Fruit fly (Drosophila melanogaster) whole organism, embryonic: ENCODE data around the gene bib.

ENCODE experiments used
- CG10431 ChIP-seq: fragments of 200-800 bp; sonication (Bioruptor generic); optimal IDR thresholded peaks from 3 replicates; lab custom pipeline; 2018; ENCODE audit warnings: missing biosample characterization, mild to moderate bottlenecking, missing genetic modification characterization
- CG11093 ChIP-seq: fragments of 200-800 bp; sonication (Bioruptor generic); IDR thresholded peaks from 3 replicates; pipeline ENCODE4 v1.3.6; 2022; ENCODE audit warnings: missing biosample characterization, missing genetic modification characterization
- CG12769 ChIP-seq: fragments of 200-800 bp; sonication (Bioruptor generic); optimal IDR thresholded peaks from 2 replicates; lab custom pipeline; 2019; ENCODE audit warnings: missing biosample characterization, mild to moderate bottlenecking, missing genetic modification characterization, moderate library complexity
- CG13894 ChIP-seq: fragments of 200-800 bp; sonication (Bioruptor generic); optimal IDR thresholded peaks from 3 replicates; lab custom pipeline; 2018; ENCODE audit warnings: missing biosample characterization, mild to moderate bottlenecking, missing genetic modification characterization, moderate library complexity
- CG14441 ChIP-seq: fragments of 200-800 bp; sonication (Bioruptor generic); IDR thresholded peaks from 2 replicates; pipeline ENCODE4 v1.3.6; 2022; ENCODE audit warnings: missing biosample characterization, missing genetic modification characterization
- CG15011 ChIP-seq: fragments of 200-800 bp; sonication (Bioruptor generic); optimal IDR thresholded peaks from 3 replicates; lab custom pipeline; 2018; ENCODE audit warnings: missing biosample characterization, mild to moderate bottlenecking, missing genetic modification characterization
- CG15269 ChIP-seq: fragments of 200-800 bp; sonication (Bioruptor generic); optimal IDR thresholded peaks from 2 replicates; lab custom pipeline; 2018; ENCODE audit warnings: missing biosample characterization, mild to moderate bottlenecking, missing genetic modification characterization, moderate library complexity
- CG15696 ChIP-seq: fragments of 200-800 bp; sonication (Bioruptor generic); optimal IDR thresholded peaks from 2 replicates; lab custom pipeline; 2019; ENCODE audit warnings: missing biosample characterization, mild to moderate bottlenecking, missing genetic modification characterization, moderate library complexity
- CG2678 ChIP-seq: fragments of 200-800 bp; sonication (Bioruptor generic); optimal IDR thresholded peaks from 3 replicates; lab custom pipeline; 2019; ENCODE audit warnings: missing biosample characterization, mild to moderate bottlenecking, missing genetic modification characterization, moderate library complexity
- CG32772 ChIP-seq: fragments of 200-800 bp; sonication (Bioruptor generic); IDR thresholded peaks from 2 replicates; pipeline ENCODE4 v1.3.6; 2022; ENCODE audit warnings: missing biosample characterization, missing genetic modification characterization
- CG8924 ChIP-seq: fragments of 200-800 bp; optimal IDR thresholded peaks from 3 replicates; lab custom pipeline; 2019; ENCODE audit warnings: missing biosample characterization, mild to moderate bottlenecking, missing genetic modification characterization, moderate library complexity
- D19A ChIP-seq: fragments of 200-800 bp; optimal IDR thresholded peaks from 3 replicates; lab custom pipeline; 2019; ENCODE audit warnings: missing biosample characterization, mild to moderate bottlenecking, missing genetic modification characterization, moderate library complexity
- Dfd ChIP-seq, 2 experiments: fragments of >200 bp; optimal IDR thresholded peaks; 2 replicates each; lab custom pipeline; 2017; ENCODE audit warnings: missing biosample characterization in 2 of 2, missing genetic modification characterization in 2 of 2
- Ets65A ChIP-seq: fragments of 200-800 bp; sonication (Bioruptor generic); peaks from one replicate; lab custom pipeline; 2016; ENCODE audit warnings: missing biosample characterization, missing genetic modification characterization
- HmgZ ChIP-seq: fragments of 200-800 bp; sonication (Bioruptor generic); optimal IDR thresholded peaks from 2 replicates; lab custom pipeline; 2018; ENCODE audit warnings: missing biosample characterization, mild to moderate bottlenecking, missing genetic modification characterization
- Hr78 ChIP-seq, 2 experiments: fragments of 200-800 bp in 1 of 2; fragments of >200 bp in 1 of 2; sonication (Bioruptor generic) in 1 of 2; optimal IDR thresholded peaks; 2 replicates each; lab custom pipeline; 2017 to 2019; ENCODE audit warnings: missing biosample characterization in 2 of 2, missing genetic modification characterization in 2 of 2, mild to moderate bottlenecking in 1 of 2, moderate library complexity in 1 of 2
- Jarid2 ChIP-seq: fragments of 200-800 bp; sonication (Bioruptor generic); optimal IDR thresholded peaks from 3 replicates; lab custom pipeline; 2017; ENCODE audit warnings: mild to moderate bottlenecking, missing biosample characterization, missing genetic modification reagents, missing genetic modification characterization
- Med ChIP-seq: fragments of 200-800 bp; sonication (Bioruptor generic); peaks from one replicate; lab custom pipeline; 2016; ENCODE audit warnings: missing biosample characterization, missing genetic modification characterization, mild to moderate bottlenecking, inconsistent platforms, moderate library complexity
- Poxn ChIP-seq: fragments of 200-800 bp; sonication (Bioruptor generic); IDR thresholded peaks from 2 replicates; pipeline ENCODE4 v1.3.6; 2022; ENCODE audit warnings: missing biosample characterization, missing genetic modification characterization
- Rfx ChIP-seq: fragments of 200-800 bp; sonication (Bioruptor generic); IDR thresholded peaks from 2 replicates; pipeline ENCODE4 v1.3.6; 2022; ENCODE audit warnings: missing biosample characterization, missing genetic modification characterization
- Stat92E ChIP-seq, 3 experiments: fragments of >200 bp in 2 of 3; fragments of 200-800 bp in 1 of 3; sonication (Bioruptor generic) in 1 of 3; optimal IDR thresholded peaks; 2 replicates each; lab custom pipeline; 2017 to 2019; ENCODE audit warnings: missing biosample characterization in 3 of 3, missing genetic modification characterization in 3 of 3, mild to moderate bottlenecking in 1 of 3, moderate library complexity in 1 of 3
- cad ChIP-seq: fragments of >200 bp; optimal IDR thresholded peaks from 2 replicates; lab custom pipeline; 2017; ENCODE audit warnings: missing biosample characterization, missing genetic modification characterization
- cg ChIP-seq: fragments of 200-800 bp; sonication (Bioruptor generic); optimal IDR thresholded peaks from 3 replicates; lab custom pipeline; 2019; ENCODE audit warnings: missing biosample characterization, mild to moderate bottlenecking, missing genetic modification characterization, moderate library complexity
- crc ChIP-seq: fragments of 200-800 bp; sonication (Bioruptor generic); optimal IDR thresholded peaks from 2 replicates; lab custom pipeline; 2016; ENCODE audit warnings: missing biosample characterization, missing genetic modification characterization
- crol ChIP-seq: fragments of 200-800 bp; sonication (Bioruptor generic); IDR thresholded peaks from 2 replicates; pipeline ENCODE4 v1.3.6; 2022; ENCODE audit warnings: missing biosample characterization, missing genetic modification characterization
- cwo ChIP-seq: fragments of 200-800 bp; sonication (Bioruptor generic); optimal IDR thresholded peaks from 3 replicates; lab custom pipeline; 2017; ENCODE audit warnings: missing biosample characterization, missing genetic modification characterization, mild to moderate bottlenecking, moderate library complexity, missing genetic modification reagents
- dati ChIP-seq: fragments of 200-800 bp; sonication (Bioruptor generic); IDR thresholded peaks from 2 replicates; pipeline ENCODE4 v1.3.6; 2022; ENCODE audit warnings: missing biosample characterization, missing genetic modification characterization
- exex ChIP-seq: fragments of 200-800 bp; sonication (Bioruptor generic); optimal IDR thresholded peaks from 4 replicates; lab custom pipeline; 2018; ENCODE audit warnings: missing biosample characterization, mild to moderate bottlenecking, missing genetic modification characterization, moderate library complexity
- grau ChIP-seq: fragments of 200-800 bp; optimal IDR thresholded peaks from 3 replicates; lab custom pipeline; 2019; ENCODE audit warnings: missing biosample characterization, mild to moderate bottlenecking, missing genetic modification characterization, moderate library complexity
- jigr1 ChIP-seq: fragments of 200-800 bp; sonication (Bioruptor generic); IDR thresholded peaks from 3 replicates; pipeline ENCODE4 v1.3.6; 2022; ENCODE audit warnings: missing biosample characterization, missing genetic modification characterization
- klu ChIP-seq: fragments of 200-800 bp; sonication (Bioruptor generic); IDR thresholded peaks from 2 replicates; pipeline ENCODE4 v1.3.6; 2022; ENCODE audit warnings: missing biosample characterization, missing genetic modification characterization
- kni ChIP-seq: fragments of 200-800 bp; sonication (Bioruptor generic); optimal IDR thresholded peaks from 3 replicates; lab custom pipeline; 2017; ENCODE audit warnings: mild to moderate bottlenecking, missing biosample characterization, missing genetic modification reagents, missing genetic modification characterization
- lilli ChIP-seq: fragments of 200-800 bp; sonication (Bioruptor generic); optimal IDR thresholded peaks from 3 replicates; lab custom pipeline; 2016; ENCODE audit warnings: missing biosample characterization, missing genetic modification characterization
- luna ChIP-seq: fragments of 200-800 bp; sonication (Bioruptor generic); optimal IDR thresholded peaks from 2 replicates; lab custom pipeline; 2016; ENCODE audit warnings: missing biosample characterization, missing genetic modification characterization
- nau ChIP-seq: fragments of 200-800 bp; sonication (Bioruptor generic); optimal IDR thresholded peaks from 3 replicates; lab custom pipeline; 2017; ENCODE audit warnings: missing biosample characterization, mild to moderate bottlenecking, missing genetic modification characterization, missing genetic modification reagents
- nom ChIP-seq: fragments of 200-800 bp; sonication (Bioruptor generic); optimal IDR thresholded peaks from 2 replicates; lab custom pipeline; 2017; ENCODE audit warnings: missing biosample characterization, missing genetic modification characterization, mild to moderate bottlenecking, moderate library complexity, missing genetic modification reagents
- oc ChIP-seq: fragments of 200-800 bp; sonication (Bioruptor generic); optimal IDR thresholded peaks from 2 replicates; lab custom pipeline; 2018; ENCODE audit warnings: missing biosample characterization, mild to moderate bottlenecking, missing genetic modification characterization, moderate library complexity
- ranshi ChIP-seq: fragments of 200-800 bp; sonication (Bioruptor generic); IDR thresholded peaks from 2 replicates; pipeline ENCODE4 v1.3.6; 2022; ENCODE audit warnings: missing biosample characterization, missing genetic modification characterization
- sc ChIP-seq, 3 experiments: fragments of >200 bp in 2 of 3; fragments of 200-800 bp in 1 of 3; sonication (Bioruptor generic) in 1 of 3; optimal IDR thresholded peaks; 2 replicates in 2 of 3; 3 replicates in 1 of 3; lab custom pipeline; 2017; ENCODE audit warnings: mild to moderate bottlenecking in 1 of 3, missing biosample characterization in 1 of 3, missing genetic modification characterization in 1 of 3, missing genetic modification reagents in 1 of 3
- slou ChIP-seq: fragments of 200-800 bp; sonication (Bioruptor generic); optimal IDR thresholded peaks from 3 replicates; lab custom pipeline; 2016; ENCODE audit warnings: missing biosample characterization, missing genetic modification characterization
- sob ChIP-seq: fragments of 200-800 bp; sonication (Bioruptor generic); IDR thresholded peaks from 2 replicates; pipeline ENCODE4 v1.3.6; 2022; ENCODE audit warnings: missing biosample characterization, missing genetic modification characterization
- tll ChIP-seq, 2 experiments: fragments of 200-800 bp in 1 of 2; fragments of >200 bp in 1 of 2; sonication (Bioruptor generic) in 1 of 2; optimal IDR thresholded peaks; 2 replicates each; lab custom pipeline; 2017 to 2019; ENCODE audit warnings: missing biosample characterization in 2 of 2, missing genetic modification characterization in 2 of 2, mild to moderate bottlenecking in 1 of 2, moderate library complexity in 1 of 2
- tup ChIP-seq: fragments of 200-800 bp; sonication (Bioruptor generic); optimal IDR thresholded peaks from 2 replicates; lab custom pipeline; 2016; ENCODE audit warnings: missing biosample characterization, mild to moderate bottlenecking, missing genetic modification characterization, moderate library complexity
- twi ChIP-seq: fragments of 200-800 bp; optimal IDR thresholded peaks from 2 replicates; lab custom pipeline; 2019; ENCODE audit warnings: missing biosample characterization, mild to moderate bottlenecking, missing genetic modification characterization, moderate library complexity
- unpg ChIP-seq: fragments of 200-800 bp; sonication (Bioruptor generic); optimal IDR thresholded peaks from 3 replicates; lab custom pipeline; 2018; ENCODE audit warnings: missing biosample characterization, mild to moderate bottlenecking, missing genetic modification characterization, moderate library complexity

bib gene

DNA sequence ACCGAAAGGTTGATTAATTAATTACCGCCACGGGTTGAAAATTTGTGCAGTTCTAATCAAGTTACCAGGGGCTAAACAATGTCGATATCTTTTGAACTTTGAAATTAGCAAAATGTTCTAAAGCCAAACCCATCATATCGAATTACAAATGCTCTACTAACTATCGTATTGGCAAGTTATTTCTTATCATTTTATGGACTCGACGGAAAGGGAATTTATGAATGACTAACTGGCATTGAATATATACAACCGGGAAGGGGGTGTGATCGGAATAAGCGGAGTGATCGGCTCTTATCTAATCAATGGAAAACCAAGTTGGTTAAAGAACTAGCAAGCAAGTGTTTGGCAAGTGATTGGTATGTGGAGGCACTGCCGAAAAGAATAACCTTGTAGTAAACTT is 40.9 kb upstream of the bib start (continued):
- TF ChIP-seq D19A (tag; lab: Kevin White, UChicago) (peak; percentile 96), Dfd (GFP tag; optimal IDR thresholded peaks at IDR 0.05; lab: Kevin White, UChicago) (no peak), HmgZ (tag; lab: Kevin White, UChicago) (peak; percentile 57), CG2678 (peak; percentile 42), cwo (peak; percentile 59), CG8924 (tag; lab: Kevin White, UChicago) (no peak), CG14441 (GFP tag; lab: Robert Waterston, UW) (no peak), lilli (GFP tag; lab: Kevin White, UChicago) (peak; percentile 24), CG11093 (GFP tag; lab: Robert Waterston, UW) (0 out of 3 replicates have a peak, but pooled peaks have one; percentile 14), grau (tag; lab: Kevin White, UChicago) (peak; percentile 15), jigr1 (GFP tag; lab: Robert Waterston, UW) (no peak), Med (GFP tag; lab: Kevin White, UChicago) (peak; percentile 57)

DNA sequence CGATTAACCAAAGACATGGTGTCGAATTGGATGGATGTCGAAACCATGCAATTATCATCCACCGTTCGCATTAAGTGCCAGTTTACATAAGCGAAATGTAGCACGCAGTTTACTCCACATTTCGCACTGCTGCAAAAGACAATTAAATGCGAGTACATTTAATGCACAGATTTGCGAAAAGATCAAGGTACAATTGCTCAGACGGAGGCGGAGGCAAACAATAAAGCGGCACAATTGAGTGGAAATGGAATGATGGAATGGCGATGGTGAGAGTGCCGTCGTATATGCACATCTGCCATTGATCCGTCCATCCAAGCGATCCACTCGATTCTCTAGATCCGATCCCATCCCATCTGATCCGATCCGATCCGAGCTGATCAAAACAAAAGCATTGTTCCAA is 39.4 kb upstream of the bib start:
- TF ChIP-seq CG15696 (tag; lab: Kevin White, UChicago), result no peak
- TF ChIP-seq Ets65A (GFP tag; lab: Kevin White, UChicago), result peak; percentile 24
- no peak for TF ChIP-seq Poxn (GFP tag; lab: Robert Waterston, UW)
- no peak for TF ChIP-seq CG32772 (GFP tag; lab: Robert Waterston, UW)
- peak; percentile 82 for TF ChIP-seq nom (GFP tag; lab: Kevin White, UChicago)
- no peak for TF ChIP-seq nau (GFP tag; lab: Kevin White, UChicago)
- TF ChIP-seq, all 482 proteins: peak for 2

DNA sequence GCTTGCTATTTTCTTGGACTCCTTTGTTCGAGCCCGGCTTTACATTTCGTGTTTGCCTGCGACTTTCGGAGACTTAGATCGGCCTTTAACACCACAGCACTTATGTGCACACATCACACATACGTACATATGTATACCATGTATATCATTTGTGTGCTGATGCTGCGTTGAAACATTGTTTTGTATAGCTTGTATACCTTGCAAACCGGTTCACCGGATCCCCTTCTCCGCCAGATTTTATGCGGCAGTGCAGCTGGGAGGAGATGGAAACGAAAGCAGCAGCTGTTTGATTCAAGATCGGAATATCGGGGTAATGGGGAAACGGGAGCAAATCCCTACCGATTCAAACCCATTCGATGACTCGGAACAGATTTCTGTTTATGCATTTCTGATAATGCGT is 38.4 kb upstream of the bib start:
- TF ChIP-seq ranshi (GFP tag; lab: Robert Waterston, UW) (peak; percentile 24; the same call in 1 of the 2 replicates), kni (peak; percentile 79), klu (no peak), CG12769 (tag; lab: Kevin White, UChicago) (peak; percentile 16), unpg (GFP tag; lab: Kevin White, UChicago) (no peak), cg (GFP tag; lab: Kevin White, UChicago) (peak; percentile 19), tll (GFP tag; optimal IDR thresholded peaks at IDR 0.05; lab: Kevin White, UChicago) (peak in 1 of 2 experiments; percentile 20), Med (GFP tag; lab: Kevin White, UChicago) (peak; percentile 74), Hr78 (GFP tag; optimal IDR thresholded peaks at IDR 0.05; lab: Kevin White, UChicago) (peak in 1 of 2 experiments; percentile 35), tup (GFP tag; lab: Kevin White, UChicago) (no peak), oc (peak; percentile 19), Stat92E (GFP tag; optimal IDR thresholded peaks at IDR 0.05; lab: Kevin White, UChicago) (peak in 1 of 3 experiments; percentile 49), CG10431 (GFP tag; lab: Kevin White, UChicago) (peak; percentile 98), crol (peak; percentile 45; the same call in 1 of the 2 replicates)

DNA sequence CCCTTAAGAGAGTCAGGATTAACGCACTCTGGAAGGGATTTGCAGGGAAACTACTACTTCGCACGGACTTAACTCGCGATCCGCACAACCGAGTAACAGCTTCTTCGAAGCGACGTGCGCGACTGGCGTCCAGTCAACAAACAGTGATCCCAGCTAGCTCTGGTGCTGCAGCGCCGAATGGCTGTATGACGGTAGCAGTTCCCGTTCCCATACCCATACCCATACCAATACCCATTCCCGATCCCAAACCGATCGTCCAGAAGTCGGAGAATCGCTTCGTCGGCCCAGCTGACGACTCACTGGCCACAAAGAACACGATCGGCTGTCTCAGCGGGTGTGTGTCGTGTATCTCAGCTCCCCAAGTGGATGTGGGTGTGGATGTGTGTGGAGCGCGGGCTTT is 37.2 kb upstream of the bib start, which contains the start of gene CG5853:
TSS of gene CG5853 (minus strand) at position 384 of the 400 bp plus-strand sequence.
- TF ChIP-seq Rfx (GFP tag; lab: Robert Waterston, UW) (peak; percentile 52), exex (tag; lab: Kevin White, UChicago) (peak; percentile 51), grau (tag; lab: Kevin White, UChicago) (no peak), CG13894 (tag; lab: Kevin White, UChicago) (peak; percentile 83), twi (tag; lab: Kevin White, UChicago) (no peak), luna (GFP tag; lab: Kevin White, UChicago) (no peak), Jarid2 (GFP tag; lab: Kevin White, UChicago) (peak; percentile 40), CG15011 (GFP tag; lab: Kevin White, UChicago) (no peak), crc (GFP tag; lab: Kevin White, UChicago) (no peak), sc (optimal IDR thresholded peaks at IDR 0.05; lab: Kevin White, UChicago) (no peak), sc (GFP tag; optimal IDR thresholded peaks at IDR 0.05; lab: Kevin White, UChicago) (no peak), sob (peak; percentile 51; the same call in 1 of the 2 replicates), dati (GFP tag; lab: Robert Waterston, UW) (no peak), cad (GFP tag; lab: Kevin White, UChicago) (no peak), slou (GFP tag; lab: Kevin White, UChicago) (no peak), CG15269 (peak; percentile 2)
